1 fruit fly cellular context compared by ENCODE assay signal in the genomic region with DNA sequence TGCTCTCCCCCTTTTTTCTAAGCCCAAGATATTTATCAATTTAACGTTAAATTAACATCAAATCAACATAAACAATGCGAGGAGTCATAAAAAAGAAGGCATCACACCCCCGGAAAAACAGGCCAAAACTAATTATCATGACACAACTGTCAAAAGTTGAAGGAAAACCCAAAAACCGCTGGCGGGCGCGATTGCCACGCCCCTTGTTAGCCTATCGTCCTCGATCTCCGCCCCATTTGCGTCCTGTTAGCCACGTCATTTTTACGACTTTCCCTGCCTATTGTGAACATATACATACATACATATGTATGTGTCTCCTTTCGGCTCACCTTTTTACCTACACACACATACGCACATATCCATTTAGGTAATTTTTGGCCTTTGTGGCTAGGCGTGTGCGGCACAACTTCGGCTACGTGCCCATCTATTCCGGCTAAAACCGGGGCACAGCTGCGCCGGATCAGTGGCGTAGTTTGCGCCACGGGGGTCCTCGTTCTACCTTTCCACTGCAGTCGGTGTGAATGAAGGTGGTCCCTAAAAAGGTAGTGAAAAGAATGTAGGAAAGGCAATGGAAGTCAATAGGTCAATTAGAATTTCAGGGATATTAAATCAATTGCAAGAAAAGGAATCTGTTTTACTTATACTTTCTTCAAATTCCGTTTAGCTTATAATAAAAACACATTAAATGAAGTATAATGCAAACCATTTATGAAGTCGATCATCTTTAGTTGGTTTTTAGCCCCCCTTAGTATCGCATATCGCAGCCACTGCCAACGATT.
TF ChIP-seq lines count a peak whose summit lies in the region.

No protein-coding gene starts in this region.

TF ChIP-seq in whole organism, embryonic, 481 proteins besides CTCF, POLR2A, EP300 and RAD21 (continued from another document and continues in another):
- TF ChIP-seq Elba2 (GFP tag; optimal IDR thresholded peaks at IDR 0.05; lab: Kevin White, UChicago) (peak; percentile 78), pan (optimal IDR thresholded peaks at IDR 0.05; lab: Kevin White, UChicago) (no peak), pan (GFP tag; optimal IDR thresholded peaks at IDR 0.05 in 1 of 2, IDR thresholded peaks at IDR 0.05 in 1 of 2) (no peak), insv (GFP tag; optimal IDR thresholded peaks at IDR 0.05; lab: Kevin White, UChicago) (peak in 1 of 2 experiments; percentile 7), CG17361 (GFP tag; IDR thresholded peaks at IDR 0.05; lab: Robert Waterston, UW) (peak; percentile 76), aop (GFP tag; IDR thresholded peaks at IDR 0.05; lab: Robert Waterston, UW) (no peak), sima (GFP tag; optimal IDR thresholded peaks at IDR 0.05; lab: Kevin White, UChicago) (no peak), trh (GFP tag; optimal IDR thresholded peaks at IDR 0.05; lab: Kevin White, UChicago) (no peak), BEAF-32 (GFP tag; optimal IDR thresholded peaks at IDR 0.05; lab: Kevin White, UChicago) (no peak), CG12236 (GFP tag; optimal IDR thresholded peaks at IDR 0.05; lab: Kevin White, UChicago) (no peak), dan (GFP tag; IDR thresholded peaks at IDR 0.05; lab: Robert Waterston, UW) (0 out of 2 replicates have a peak, but pooled peaks have one; percentile 9), CG2120 (GFP tag; optimal IDR thresholded peaks at IDR 0.05; lab: Kevin White, UChicago) (peak; percentile 53), zf30C (GFP tag; optimal IDR thresholded peaks at IDR 0.05; lab: Kevin White, UChicago) (no peak), CG8478 (optimal IDR thresholded peaks at IDR 0.05; lab: Kevin White, UChicago) (no peak), ewg (GFP tag; optimal IDR thresholded peaks at IDR 0.05; lab: Kevin White, UChicago) (peak; percentile 26), trem (tag; optimal IDR thresholded peaks at IDR 0.05; lab: Kevin White, UChicago) (peak; percentile 9), CG11398 (GFP tag; optimal IDR thresholded peaks at IDR 0.05; lab: Kevin White, UChicago) (peak; percentile 53), z (GFP tag; IDR thresholded peaks at IDR 0.05; lab: Robert Waterston, UW) (no peak), gt (GFP tag; IDR thresholded peaks at IDR 0.05; lab: Robert Waterston, UW) (peak; percentile 49; the same call in 1 of the 2 replicates), Bteb2 (GFP tag; optimal IDR thresholded peaks at IDR 0.05; lab: Kevin White, UChicago) (no peak), CG18262 (tag; optimal IDR thresholded peaks at IDR 0.05; lab: Kevin White, UChicago) (peak; percentile 75), CG7963 (GFP tag; IDR thresholded peaks at IDR 0.05; lab: Robert Waterston, UW; ENCODE audit: partially characterized antibody) (no peak), CG4282 (GFP tag; optimal IDR thresholded peaks at IDR 0.05; lab: Kevin White, UChicago) (no peak), CG33557 (GFP tag; optimal IDR thresholded peaks at IDR 0.05; lab: Kevin White, UChicago) (no peak), CG10366 (GFP tag; IDR thresholded peaks at IDR 0.05; lab: Robert Waterston, UW) (no peak), ftz-f1 (GFP tag; optimal IDR thresholded peaks at IDR 0.05; lab: Kevin White, UChicago) (no peak), ash1 (GFP tag; optimal IDR thresholded peaks at IDR 0.05; lab: Kevin White, UChicago) (no peak), pzg (GFP tag; optimal IDR thresholded peaks at IDR 0.05; lab: Kevin White, UChicago) (no peak), btn (GFP tag; optimal IDR thresholded peaks at IDR 0.05; lab: Kevin White, UChicago) (no peak), cato (GFP tag; optimal IDR thresholded peaks at IDR 0.05; lab: Kevin White, UChicago; ENCODE audit: borderline replicate concordance) (peak; percentile 9), salm (tag; optimal IDR thresholded peaks at IDR 0.05; lab: Kevin White, UChicago) (no peak), CG11560 (tag; IDR thresholded peaks at IDR 0.05; lab: Robert Waterston, UW) (no peak), CG15514 (GFP tag; optimal IDR thresholded peaks at IDR 0.05; lab: Kevin White, UChicago) (no peak), ERR (GFP tag; optimal IDR thresholded peaks at IDR 0.05; lab: Kevin White, UChicago) (no peak), CG12659 (GFP tag; optimal IDR thresholded peaks at IDR 0.05; lab: Kevin White, UChicago) (peak; percentile 46), fd3F (GFP tag; optimal IDR thresholded peaks at IDR 0.05; lab: Kevin White, UChicago) (no peak), luna (GFP tag; optimal IDR thresholded peaks at IDR 0.05; lab: Kevin White, UChicago) (no peak), CG42726 (GFP tag; IDR thresholded peaks at IDR 0.05; lab: Robert Waterston, UW; ENCODE audit: partially characterized antibody) (no peak), CG7556 (GFP tag; optimal IDR thresholded peaks at IDR 0.05; lab: Kevin White, UChicago) (peak; percentile 59), CG2199 (GFP tag; IDR thresholded peaks at IDR 0.05; lab: Robert Waterston, UW) (0 out of 3 replicates have a peak, but pooled peaks have one; percentile 31), CG14441 (GFP tag; IDR thresholded peaks at IDR 0.05; lab: Robert Waterston, UW) (0 out of 2 replicates have a peak, but pooled peaks have one; percentile 18), C15 (GFP tag; IDR thresholded peaks at IDR 0.05; lab: Robert Waterston, UW) (no peak), Gug (GFP tag; IDR thresholded peaks at IDR 0.05; lab: Robert Waterston, UW) (0 out of 4 replicates have a peak, but pooled peaks have one; percentile 13), br (optimal IDR thresholded peaks at IDR 0.05; lab: Kevin White, UChicago) (no peak), Doc2 (GFP tag; IDR thresholded peaks at IDR 0.05; lab: Robert Waterston, UW) (no peak), CG3847 (GFP tag; IDR thresholded peaks at IDR 0.05; lab: Robert Waterston, UW) (no peak), slou (GFP tag; optimal IDR thresholded peaks at IDR 0.05; lab: Kevin White, UChicago) (no peak), inv (GFP tag; IDR thresholded peaks at IDR 0.05; lab: Robert Waterston, UW; ENCODE audit: partially characterized antibody) (no peak), nerfin-1 (tag; optimal IDR thresholded peaks at IDR 0.05; lab: Kevin White, UChicago) (peak; percentile 2), danr (GFP tag; IDR thresholded peaks at IDR 0.05; lab: Robert Waterston, UW) (peak; percentile 17; the same call in 1 of the 2 replicates), CG6254 (GFP tag; optimal IDR thresholded peaks at IDR 0.05; lab: Kevin White, UChicago) (peak; percentile 32), gem (tag; optimal IDR thresholded peaks at IDR 0.05; lab: Kevin White, UChicago) (peak; percentile 77), gro (GFP tag; optimal IDR thresholded peaks at IDR 0.05; lab: Kevin White, UChicago) (no peak), CG6175 (GFP tag; IDR thresholded peaks at IDR 0.05; lab: Robert Waterston, UW) (0 out of 3 replicates have a peak, but pooled peaks have one; percentile 30), Max (GFP tag; optimal IDR thresholded peaks at IDR 0.05; lab: Kevin White, UChicago) (no peak), CG14710 (tag; optimal IDR thresholded peaks at IDR 0.05; lab: Kevin White, UChicago) (peak; percentile 47), Lhr (GFP tag; optimal IDR thresholded peaks at IDR 0.05; lab: Kevin White, UChicago) (peak; percentile 16), CG6765 (GFP tag; optimal IDR thresholded peaks at IDR 0.05; lab: Kevin White, UChicago) (no peak), Antp (GFP tag; optimal IDR thresholded peaks at IDR 0.05; lab: Kevin White, UChicago) (peak; percentile 41), sna (GFP tag; IDR thresholded peaks at IDR 0.05; lab: Robert Waterston, UW; ENCODE audit: partially characterized antibody) (no peak), HmgD (GFP tag; optimal IDR thresholded peaks at IDR 0.05; lab: Kevin White, UChicago) (no peak), Opbp (GFP tag; IDR thresholded peaks at IDR 0.05; lab: Robert Waterston, UW; ENCODE audit: partially characterized antibody) (no peak), CG3726 (GFP tag; IDR thresholded peaks at IDR 0.05; lab: Robert Waterston, UW) (no peak), CG8388 (GFP tag; optimal IDR thresholded peaks at IDR 0.05; lab: Kevin White, UChicago) (peak; percentile 17), Vsx1 (GFP tag; optimal IDR thresholded peaks at IDR 0.05; lab: Kevin White, UChicago) (no peak), CG10147 (GFP tag; optimal IDR thresholded peaks at IDR 0.05; lab: Kevin White, UChicago) (no peak), Six4 (GFP tag; optimal IDR thresholded peaks at IDR 0.05; lab: Kevin White, UChicago) (peak; percentile 22), CG11456 (GFP tag; IDR thresholded peaks at IDR 0.05; lab: Robert Waterston, UW) (peak; percentile 66; the same call in 1 of the 3 replicates), ssp (GFP tag; IDR thresholded peaks at IDR 0.05; lab: Robert Waterston, UW) (no peak), CG18011 (GFP tag; optimal IDR thresholded peaks at IDR 0.05; lab: Kevin White, UChicago) (no peak), CG14050 (GFP tag; IDR thresholded peaks at IDR 0.05; lab: Robert Waterston, UW) (no peak), NC2β (GFP tag; optimal IDR thresholded peaks at IDR 0.05; lab: Kevin White, UChicago) (no peak), YL-1 (GFP tag; optimal IDR thresholded peaks at IDR 0.05; lab: Kevin White, UChicago) (no peak), tin (GFP tag; optimal IDR thresholded peaks at IDR 0.05; lab: Kevin White, UChicago) (peak; percentile 28), chinmo (GFP tag; IDR thresholded peaks at IDR 0.05; lab: Robert Waterston, UW; ENCODE audit: partially characterized antibody) (no peak), da (GFP tag; optimal IDR thresholded peaks at IDR 0.05; lab: Kevin White, UChicago) (peak; percentile 67), Rfx (GFP tag; IDR thresholded peaks at IDR 0.05; lab: Robert Waterston, UW) (peak; percentile 44; the same call in 1 of the 2 replicates), zen2 (GFP tag; IDR thresholded peaks at IDR 0.05; lab: Robert Waterston, UW; ENCODE audit: partially characterized antibody) (no peak), HLH54F (GFP tag; optimal IDR thresholded peaks at IDR 0.05; lab: Kevin White, UChicago) (peak; percentile 27), CG13123 (GFP tag; optimal IDR thresholded peaks at IDR 0.05; lab: Kevin White, UChicago) (no peak), org-1 (GFP tag; optimal IDR thresholded peaks at IDR 0.05; lab: Kevin White, UChicago) (peak; percentile 57), CG1603 (tag; optimal IDR thresholded peaks at IDR 0.05; lab: Kevin White, UChicago) (peak; percentile 45), Fer2 (tag; optimal IDR thresholded peaks at IDR 0.05; lab: Kevin White, UChicago) (no peak), Dip2 (GFP tag; IDR thresholded peaks at IDR 0.05; lab: Robert Waterston, UW) (no peak), CG1792 (GFP tag; optimal IDR thresholded peaks at IDR 0.05; lab: Kevin White, UChicago) (no peak), CG32532 (GFP tag; IDR thresholded peaks at IDR 0.05; lab: Robert Waterston, UW) (no peak), CG6689 (GFP tag; IDR thresholded peaks at IDR 0.05; lab: Robert Waterston, UW) (peak; percentile 55), CG18599 (GFP tag; optimal IDR thresholded peaks at IDR 0.05; lab: Kevin White, UChicago) (peak; percentile 30), ro (GFP tag; IDR thresholded peaks at IDR 0.05; lab: Robert Waterston, UW) (no peak), CG30431 (GFP tag; optimal IDR thresholded peaks at IDR 0.05; lab: Kevin White, UChicago) (peak; percentile 20), CG11723 (GFP tag; optimal IDR thresholded peaks at IDR 0.05; lab: Kevin White, UChicago) (peak; percentile 15), CG6654 (GFP tag; optimal IDR thresholded peaks at IDR 0.05; lab: Kevin White, UChicago) (no peak), CG11695 (GFP tag; IDR thresholded peaks at IDR 0.05; lab: Robert Waterston, UW) (no peak), peb (GFP tag; IDR thresholded peaks at IDR 0.05; lab: Robert Waterston, UW) (no peak; the same call in 1 of the 2 replicates), CG10267 (tag; optimal IDR thresholded peaks at IDR 0.05; lab: Kevin White, UChicago) (peak; percentile 48), kay (GFP tag; optimal IDR thresholded peaks at IDR 0.05; lab: Kevin White, UChicago) (no peak), GATAe (GFP tag; conservative IDR thresholded peaks at IDR 0.05; lab: Robert Waterston, UW) (no peak), CG11093 (GFP tag; IDR thresholded peaks at IDR 0.05; lab: Robert Waterston, UW) (no peak), CG12391 (tag; optimal IDR thresholded peaks at IDR 0.05; lab: Kevin White, UChicago) (peak; percentile 53), Atf3 (GFP tag; optimal IDR thresholded peaks at IDR 0.05; lab: Kevin White, UChicago) (no peak), zfh1 (GFP tag; IDR thresholded peaks at IDR 0.05; lab: Robert Waterston, UW) (no peak), CG17802 (tag; optimal IDR thresholded peaks at IDR 0.05; lab: Kevin White, UChicago) (no peak), zen (tag; optimal IDR thresholded peaks at IDR 0.05; lab: Kevin White, UChicago) (peak; percentile 35), Sox102F (GFP tag; optimal IDR thresholded peaks at IDR 0.05; lab: Kevin White, UChicago) (peak; percentile 50), Adf1 (GFP tag; IDR thresholded peaks at IDR 0.05; lab: Robert Waterston, UW) (no peak), ap (GFP tag; IDR thresholded peaks at IDR 0.05; lab: Robert Waterston, UW) (no peak), toy (GFP tag; IDR thresholded peaks at IDR 0.05; lab: Robert Waterston, UW) (no peak), CG2875 (GFP tag; optimal IDR thresholded peaks at IDR 0.05; lab: Kevin White, UChicago) (no peak), crol (GFP tag; IDR thresholded peaks at IDR 0.05; lab: Robert Waterston, UW) (no peak), HHEX (GFP tag; optimal IDR thresholded peaks at IDR 0.05; lab: Kevin White, UChicago) (peak; percentile 27), stwl (tag; optimal IDR thresholded peaks at IDR 0.05; lab: Kevin White, UChicago) (no peak), onecut (GFP tag; IDR thresholded peaks at IDR 0.05; lab: Robert Waterston, UW) (no peak), Drgx (GFP tag; IDR thresholded peaks at IDR 0.05; lab: Robert Waterston, UW) (no peak), cad (GFP tag; optimal IDR thresholded peaks at IDR 0.05; lab: Kevin White, UChicago) (peak; percentile 73), CG10209 (GFP tag; optimal IDR thresholded peaks at IDR 0.05; lab: Kevin White, UChicago) (peak; percentile 59), CG4424 (GFP tag; optimal IDR thresholded peaks at IDR 0.05; lab: Kevin White, UChicago) (peak; percentile 66), CG10543 (GFP tag; optimal IDR thresholded peaks at IDR 0.05; lab: Kevin White, UChicago) (no peak), CG17328 (GFP tag; IDR thresholded peaks at IDR 0.05; lab: Robert Waterston, UW) (0 out of 2 replicates have a peak, but pooled peaks have one; percentile 34), corto (GFP tag; optimal IDR thresholded peaks at IDR 0.05; lab: Kevin White, UChicago) (no peak), al (GFP tag; IDR thresholded peaks at IDR 0.05; lab: Robert Waterston, UW) (no peak), Ptx1 (GFP tag; IDR thresholded peaks at IDR 0.05; lab: Robert Waterston, UW) (no peak; the same call in 1 of the 2 replicates), emc (GFP tag; optimal IDR thresholded peaks at IDR 0.05; lab: Kevin White, UChicago) (no peak), pros (GFP tag; optimal IDR thresholded peaks at IDR 0.05; lab: Kevin White, UChicago) (peak; percentile 35)
